Worm (Caenorhabditis elegans): ENCODE data around the gene F49F1.18.
A peak's percentile ranks its signal among the peaks of the same experiment; 100 is the strongest.

The F49F1.18 gene

DNA sequence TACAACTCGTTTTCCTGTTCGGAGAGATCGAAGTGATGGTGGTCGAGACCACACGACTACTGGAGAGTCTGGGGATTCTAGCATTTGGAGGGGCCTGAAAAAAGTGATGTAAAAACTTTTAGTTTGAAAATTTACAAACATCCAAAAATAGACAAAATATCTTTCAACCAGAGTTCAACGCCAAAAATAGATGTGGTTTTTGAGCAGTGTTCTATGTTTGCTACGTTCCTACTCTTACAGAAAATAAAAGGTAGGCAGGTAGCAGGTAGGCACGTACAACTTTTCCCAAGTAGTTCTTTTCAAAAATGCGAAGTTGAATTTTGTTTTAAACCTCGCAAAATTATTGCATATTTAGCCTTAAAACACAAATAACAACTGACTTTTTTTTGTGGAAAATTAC is 27.8 kb downstream of the F49F1.18 start, which contains the start of gene F49F1.14:
TSS of gene F49F1.14 (minus strand) at position 101 of the 400 bp plus-strand sequence.
- TF ChIP-seq him-1 (tag; optimal IDR thresholded peaks at IDR 0.05) (no peak), W03F9.2 (tag; optimal IDR thresholded peaks at IDR 0.05) (no peak), dao-5 (tag; optimal IDR thresholded peaks at IDR 0.05) (no peak)

DNA sequence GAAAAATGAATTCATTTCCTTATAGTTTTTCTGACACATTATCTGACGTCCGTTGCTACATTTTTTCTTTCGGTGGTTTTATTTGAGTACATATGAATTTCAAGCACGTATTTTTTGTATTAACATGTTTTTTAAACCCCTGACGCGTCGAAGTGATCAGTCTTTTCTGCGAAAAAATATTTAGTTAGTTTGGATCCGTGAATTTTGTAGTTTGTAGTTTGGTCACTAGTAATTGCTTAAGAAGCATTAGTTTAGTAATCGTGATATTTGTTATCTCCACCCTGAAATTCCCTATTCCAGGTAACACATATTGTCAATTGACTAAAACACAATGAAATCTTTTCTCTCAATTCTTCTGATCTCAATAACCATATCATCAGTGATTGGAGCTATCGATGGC is 31.4 kb downstream of the F49F1.18 start, which contains the start of gene C35B1.7:
TSS of gene C35B1.7 (plus strand) at position 301 of the 400 bp plus-strand sequence.
- TF ChIP-seq dao-5 (tag; optimal IDR thresholded peaks at IDR 0.05) (no peak), him-1 (tag; optimal IDR thresholded peaks at IDR 0.05) (no peak), W03F9.2 (tag; optimal IDR thresholded peaks at IDR 0.05) (no peak)

DNA sequence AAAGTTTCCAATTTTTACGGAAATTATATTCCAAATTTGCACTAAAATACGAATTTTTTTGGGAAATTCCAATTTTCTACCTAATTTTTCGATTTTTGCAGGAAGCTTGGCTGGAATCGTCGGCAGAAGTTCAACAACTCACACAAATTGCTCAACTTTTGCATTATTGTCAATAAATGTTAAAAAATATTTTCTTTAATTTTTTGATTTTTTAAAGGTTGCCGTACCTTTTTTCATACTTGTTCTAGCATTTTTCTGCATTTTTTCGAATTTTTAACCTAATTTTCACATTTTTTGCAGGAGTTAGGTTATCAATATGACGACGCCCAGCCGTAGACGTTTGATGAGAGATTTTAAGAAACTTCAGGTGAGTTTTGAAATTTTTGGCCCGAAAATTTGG is 37.4 kb downstream of the F49F1.18 start, which contains the start of gene ubc-1:
TSS of gene ubc-1 (plus strand) at position 301 of the 400 bp plus-strand sequence.
- TF ChIP-seq him-1 (tag; optimal IDR thresholded peaks at IDR 0.05) (no peak), W03F9.2 (tag; optimal IDR thresholded peaks at IDR 0.05) (no peak), dao-5 (tag; optimal IDR thresholded peaks at IDR 0.05) (no peak)

DNA sequence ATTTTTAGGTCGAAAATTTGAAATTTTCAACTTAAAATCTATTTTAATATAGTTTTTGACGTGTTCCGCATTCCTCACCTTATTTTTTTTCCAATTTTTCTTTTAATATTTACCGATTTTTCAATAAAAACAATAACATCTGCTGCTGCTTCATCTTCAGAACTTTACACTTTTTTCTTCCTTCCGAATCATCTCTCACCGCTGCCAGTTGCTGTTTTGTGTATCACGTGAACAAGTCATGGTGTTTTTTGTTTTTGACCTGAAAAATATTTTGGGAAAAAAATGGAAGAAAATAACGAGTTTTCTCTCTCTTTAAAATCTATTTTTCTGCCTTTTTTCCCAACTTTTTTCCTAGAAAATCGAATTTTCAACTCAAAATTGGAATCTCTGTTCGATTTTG is 40.4 kb downstream of the F49F1.18 start:
- TF ChIP-seq dao-5 (tag; optimal IDR thresholded peaks at IDR 0.05) (no peak), him-1 (tag; optimal IDR thresholded peaks at IDR 0.05) (no peak), W03F9.2 (tag; optimal IDR thresholded peaks at IDR 0.05) (no peak)

DNA sequence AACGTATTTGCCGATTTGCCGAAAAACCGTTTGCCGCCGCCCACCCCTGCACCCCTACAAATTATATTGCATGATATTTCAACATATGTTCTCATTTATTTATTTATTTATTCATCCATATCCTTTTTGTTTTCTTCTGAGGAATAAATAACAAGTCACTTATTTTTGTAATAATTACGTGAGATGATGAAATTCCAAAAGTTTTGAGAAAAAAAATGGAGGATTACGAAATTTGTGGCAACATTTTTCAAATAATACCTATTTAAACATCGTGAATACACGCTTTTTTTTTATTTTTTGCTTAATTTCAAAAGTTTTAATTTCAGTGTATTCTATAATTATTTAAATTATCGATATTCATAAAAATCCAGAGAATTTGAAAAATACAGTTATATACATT is 43.2 kb downstream of the F49F1.18 start:
- TF ChIP-seq W03F9.2 (tag; optimal IDR thresholded peaks at IDR 0.05), result no peak
- no peak for TF ChIP-seq him-1 (tag; optimal IDR thresholded peaks at IDR 0.05)
- no peak for TF ChIP-seq dao-5 (tag; optimal IDR thresholded peaks at IDR 0.05)

DNA sequence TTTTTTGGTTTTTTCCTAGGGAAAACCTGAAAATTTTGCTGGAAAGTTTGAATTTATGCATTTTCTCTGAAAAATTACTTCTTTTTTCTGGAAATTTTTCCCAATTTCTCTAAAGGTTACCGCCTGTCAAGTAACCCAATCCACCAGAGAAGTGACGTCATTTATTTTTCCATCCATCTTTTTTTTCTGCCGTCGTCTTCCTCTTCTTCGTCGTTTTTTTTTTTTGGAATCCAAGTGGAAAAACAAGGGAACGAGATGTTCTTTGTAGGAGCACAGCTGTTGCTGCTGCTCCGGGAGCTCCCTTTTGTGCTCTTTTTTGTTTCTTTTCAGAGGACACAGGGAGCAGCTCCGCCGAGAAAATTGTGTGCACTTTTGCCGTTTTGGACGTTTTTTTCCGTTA is 45.8 kb downstream of the F49F1.18 start:
- no peak for TF ChIP-seq him-1 (tag; optimal IDR thresholded peaks at IDR 0.05)
- no peak for TF ChIP-seq W03F9.2 (tag; optimal IDR thresholded peaks at IDR 0.05)
- TF ChIP-seq dao-5 (tag; optimal IDR thresholded peaks at IDR 0.05), result no peak

DNA sequence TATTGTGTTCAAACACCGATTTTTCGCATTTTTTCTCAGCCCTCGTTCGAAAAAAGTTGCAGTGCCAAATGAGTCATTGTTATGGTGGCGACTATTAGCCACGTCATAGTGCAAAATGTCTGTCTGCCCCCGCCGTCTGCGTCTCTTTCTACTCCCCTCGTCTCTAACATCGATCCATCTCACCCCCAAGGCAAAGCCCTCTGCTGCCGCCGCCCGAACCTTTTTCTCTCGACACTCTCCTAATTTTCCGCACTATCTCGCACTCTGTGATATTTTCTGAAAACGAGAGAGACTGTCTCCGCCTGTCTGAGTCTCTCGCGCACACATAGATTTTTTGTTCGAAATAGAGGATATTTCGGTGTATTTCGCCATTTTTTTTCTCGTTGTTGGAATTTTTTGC is 47.1 kb downstream of the F49F1.18 start:
- TF ChIP-seq W03F9.2 (tag; optimal IDR thresholded peaks at IDR 0.05), result no peak
- TF ChIP-seq dao-5 (tag; optimal IDR thresholded peaks at IDR 0.05), result no peak
- TF ChIP-seq him-1 (tag; optimal IDR thresholded peaks at IDR 0.05), result peak; percentile 11

Data from whole organism, L4/young adult.